Worm (Caenorhabditis elegans) whole organism, L4 larva: ENCODE data around the gene C14B9.10.
A peak's percentile ranks its signal among the peaks of the same experiment; 100 is the strongest.

Experiments
- D1046.2 ChIP-seq: fragments of 200-800 bp; sonication (Bioruptor generic); IDR thresholded peaks from 2 replicates; pipeline ENCODE4 v1.3.6; 2022; ENCODE audit warnings: missing genetic modification characterization, missing compliant biosample characterization
- F26F4.8 ChIP-seq: fragments of 200-800 bp; sonication (Bioruptor generic); conservative IDR thresholded peaks from 2 replicates; pipeline ENCODE4 v1.3.6; 2022; ENCODE audit warnings: missing genetic modification characterization, missing compliant biosample characterization
- T26A8.4 ChIP-seq: fragments of 200-800 bp; sonication (Bioruptor generic); IDR thresholded peaks from 2 replicates; pipeline ENCODE4 v1.3.6; 2022; ENCODE audit warnings: missing genetic modification characterization, missing compliant biosample characterization
- Y48G9A.11 ChIP-seq: fragments of 200-800 bp; sonication (Bioruptor generic); IDR thresholded peaks from 2 replicates; pipeline ENCODE4 v1.3.6; 2022; ENCODE audit warnings: missing genetic modification reagents, missing genetic modification characterization, missing compliant biosample characterization
- ZK337.2 ChIP-seq: fragments of 200-800 bp; sonication (Bioruptor generic); IDR thresholded peaks from 2 replicates; pipeline ENCODE4 v1.3.6; 2022; ENCODE audit warnings: missing genetic modification reagents, missing genetic modification characterization, missing compliant biosample characterization
- aha-1 ChIP-seq: fragments of 150-350 bp; peaks from one replicate; lab custom pipeline; 2014; ENCODE audit warnings: missing biosample characterization, missing genetic modification characterization
- arid-1 ChIP-seq: fragments of 200-800 bp; sonication (Bioruptor generic); conservative IDR thresholded peaks from 2 replicates; pipeline ENCODE4 v1.3.6; 2022; ENCODE audit warnings: missing genetic modification reagents, missing genetic modification characterization, missing compliant biosample characterization
- ceh-20 ChIP-seq: fragments of 200-800 bp; sonication (Bioruptor generic); IDR thresholded peaks from 2 replicates; pipeline ENCODE4 v1.3.6; 2022; ENCODE audit warnings: missing genetic modification reagents, missing genetic modification characterization, missing compliant biosample characterization
- ceh-32 ChIP-seq: sonication (generic microtip); optimal IDR thresholded peaks from 2 replicates; lab custom pipeline; 2016; ENCODE audit warnings: mild to moderate bottlenecking, missing genetic modification characterization, missing compliant biosample characterization; ENCODE audit not compliant: poor library complexity
- ceh-62 ChIP-seq: sonication (generic microtip); optimal IDR thresholded peaks from 2 replicates; lab custom pipeline; 2017; ENCODE audit warnings: missing biosample characterization, missing genetic modification characterization
- daf-12 ChIP-seq: fragments of 150-350 bp; optimal IDR thresholded peaks from 2 replicates; lab custom pipeline; 2014; ENCODE audit warnings: missing biosample characterization, missing genetic modification reagents, missing genetic modification characterization
- daf-16 ChIP-seq, 3 experiments: sonication (generic microtip); optimal IDR thresholded peaks; 2 replicates each; lab custom pipeline; 2016 to 2017; ENCODE audit warnings: missing genetic modification characterization in 3 of 3, missing genetic modification reagents in 3 of 3, mild to moderate bottlenecking in 2 of 3, missing compliant biosample characterization in 2 of 3, missing biosample characterization in 1 of 3, moderate library complexity in 1 of 3
- daf-19 ChIP-seq: fragments of 200-800 bp; sonication (Bioruptor generic); conservative IDR thresholded peaks from 2 replicates; pipeline ENCODE4 v1.3.6; 2022; ENCODE audit warnings: missing genetic modification characterization, missing compliant biosample characterization
- daf-8 ChIP-seq: fragments of 200-800 bp; sonication (Bioruptor generic); IDR thresholded peaks from 2 replicates; pipeline ENCODE4 v1.3.6; 2022; ENCODE audit warnings: missing genetic modification characterization, missing compliant biosample characterization
- dmd-9 ChIP-seq: fragments of 200-800 bp; sonication (Bioruptor generic); IDR thresholded peaks from 2 replicates; pipeline ENCODE4 v1.3.6; 2022; ENCODE audit warnings: missing genetic modification reagents, missing genetic modification characterization, missing compliant biosample characterization
- dpl-1 ChIP-seq: fragments of 150-350 bp; optimal IDR thresholded peaks from 2 replicates; lab custom pipeline; 2014; ENCODE audit warnings: missing biosample characterization, missing genetic modification reagents, missing genetic modification characterization
- dve-1 ChIP-seq: sonication (generic microtip); optimal IDR thresholded peaks from 2 replicates; lab custom pipeline; 2017; ENCODE audit warnings: antibody characterized with exemption, mild to moderate bottlenecking, missing genetic modification characterization, missing compliant biosample characterization; ENCODE audit not compliant: insufficient read depth
- egl-27 ChIP-seq: sonication (generic microtip); optimal IDR thresholded peaks from 3 replicates; lab custom pipeline; 2017; ENCODE audit warnings: missing biosample characterization, missing genetic modification reagents, missing genetic modification characterization
- fkh-10 ChIP-seq: fragments of 150-350 bp; optimal IDR thresholded peaks from 2 replicates; lab custom pipeline; 2014; ENCODE audit warnings: missing biosample characterization, missing genetic modification reagents, missing genetic modification characterization
- gei-8 ChIP-seq: fragments of 200-800 bp; sonication (Bioruptor generic); optimal IDR thresholded peaks from 2 replicates; lab custom pipeline; 2018; ENCODE audit warnings: mild to moderate bottlenecking, missing genetic modification characterization, missing compliant biosample characterization
- hif-1 ChIP-seq, 2 experiments: sonication (generic microtip); optimal IDR thresholded peaks; 2 replicates each; lab custom pipeline; 2016 to 2017; ENCODE audit warnings: missing compliant biosample characterization in 2 of 2, missing genetic modification characterization in 2 of 2, missing genetic modification reagents in 2 of 2, missing genotype in 2 of 2, mild to moderate bottlenecking in 1 of 2
- hlh-11 ChIP-seq: fragments of 200-800 bp; sonication (Bioruptor generic); optimal IDR thresholded peaks from 2 replicates; lab custom pipeline; 2018; ENCODE audit warnings: mild to moderate bottlenecking, missing genetic modification characterization, missing compliant biosample characterization
- hmg-1.1 ChIP-seq: fragments of 200-800 bp; sonication (Bioruptor generic); IDR thresholded peaks from 2 replicates; pipeline ENCODE4 v1.3.6; 2022; ENCODE audit warnings: missing genetic modification reagents, missing genetic modification characterization, missing compliant biosample characterization
- lim-7 ChIP-seq: fragments of 200-800 bp; sonication (Bioruptor generic); IDR thresholded peaks from 2 replicates; pipeline ENCODE4 v1.3.6; 2022; ENCODE audit warnings: missing genetic modification characterization, missing compliant biosample characterization
- lin-15B ChIP-seq: fragments of 150-350 bp; sonication (generic microtip); optimal IDR thresholded peaks from 3 replicates; lab custom pipeline; 2014; ENCODE audit warnings: missing biosample characterization, missing genetic modification characterization
- lin-29 ChIP-seq: fragments of 200-800 bp; sonication (Bioruptor generic); IDR thresholded peaks from 2 replicates; pipeline ENCODE4 v1.3.6; 2022; ENCODE audit warnings: missing genetic modification reagents, missing genetic modification characterization, missing compliant biosample characterization
- lir-3 ChIP-seq: sonication (generic microtip); optimal IDR thresholded peaks from 2 replicates; lab custom pipeline; 2016; ENCODE audit warnings: mild to moderate bottlenecking, missing genetic modification characterization, missing compliant biosample characterization
- lsy-2 ChIP-seq, 2 experiments: fragments of 150-350 bp in 1 of 2; sonication (generic microtip) in 1 of 2; optimal IDR thresholded peaks; 2 replicates each; lab custom pipeline; 2014 to 2017; ENCODE audit warnings: missing biosample characterization in 2 of 2, missing genetic modification characterization in 2 of 2
- madf-5 ChIP-seq, 2 experiments: fragments of 200-800 bp; sonication (Bioruptor generic); IDR thresholded peaks; 2 replicates each; pipeline ENCODE4 v1.3.6; 2022; ENCODE audit warnings: missing compliant biosample characterization in 2 of 2, missing genetic modification characterization in 2 of 2
- madf-9 ChIP-seq: fragments of 200-800 bp; sonication (Bioruptor generic); conservative IDR thresholded peaks from 2 replicates; pipeline ENCODE4 v1.3.6; 2022; ENCODE audit warnings: missing genetic modification reagents, missing genetic modification characterization, missing compliant biosample characterization
- mxl-3 ChIP-seq: fragments of 200-800 bp; sonication (Bioruptor generic); optimal IDR thresholded peaks from 2 replicates; lab custom pipeline; 2018; ENCODE audit warnings: mild to moderate bottlenecking, missing genetic modification characterization, missing compliant biosample characterization
- nhr-11 ChIP-seq: fragments of 150-350 bp; optimal IDR thresholded peaks from 2 replicates; lab custom pipeline; 2014; ENCODE audit warnings: missing biosample characterization, missing genetic modification characterization
- nhr-111 ChIP-seq: fragments of 200-800 bp; sonication (Bioruptor generic); optimal IDR thresholded peaks from 2 replicates; lab custom pipeline; 2018; ENCODE audit warnings: mild to moderate bottlenecking, missing genetic modification characterization, missing compliant biosample characterization
- nhr-28 ChIP-seq: fragments of 150-350 bp; optimal IDR thresholded peaks from 2 replicates; lab custom pipeline; 2014; ENCODE audit warnings: missing biosample characterization, missing genetic modification characterization
- nhr-48 ChIP-seq: sonication (generic microtip); optimal IDR thresholded peaks from 2 replicates; lab custom pipeline; 2016; ENCODE audit warnings: mild to moderate bottlenecking, missing genetic modification characterization, missing compliant biosample characterization
- pha-4 ChIP-seq, 2 experiments: fragments of 150-350 bp in 1 of 2; fragments of 200-800 bp in 1 of 2; sonication (Bioruptor generic) in 1 of 2; IDR thresholded peaks in 1 of 2; optimal IDR thresholded peaks in 1 of 2; 2 replicates each; pipeline versions ENCODE4 v1.3.6 to Lab custom; 2014 to 2022; ENCODE audit warnings: missing genetic modification characterization in 2 of 2, missing genetic modification reagents in 2 of 2, missing biosample characterization in 1 of 2, missing compliant biosample characterization in 1 of 2
- sdz-12 ChIP-seq: fragments of 200-800 bp; sonication (Bioruptor generic); optimal IDR thresholded peaks from 2 replicates; lab custom pipeline; 2018; ENCODE audit warnings: mild to moderate bottlenecking, missing genetic modification characterization, missing compliant biosample characterization
- set-16 ChIP-seq: fragments of 200-800 bp; sonication (Bioruptor generic); IDR thresholded peaks from 2 replicates; pipeline ENCODE4 v1.3.6; 2022; ENCODE audit warnings: missing genetic modification reagents, missing genetic modification characterization, missing compliant biosample characterization
- snpc-4 ChIP-seq: fragments of 150-350 bp; optimal IDR thresholded peaks from 2 replicates; lab custom pipeline; 2014; ENCODE audit warnings: missing biosample characterization, missing genetic modification characterization
- unc-62 ChIP-seq, 3 experiments: fragments of 150-350 bp in 1 of 3; sonication (generic microtip); optimal IDR thresholded peaks in 2 of 3; peaks in 1 of 3; 1 replicate in 1 of 3; 2 replicates in 2 of 3; lab custom pipeline; 2014 to 2017; ENCODE audit warnings: missing biosample characterization in 3 of 3, missing genetic modification characterization in 3 of 3, missing genetic modification reagents in 3 of 3, missing genotype in 1 of 3

The C14B9.10 gene

ce11 chrIII:8115877-8116276 is 14.8 kb upstream of the C14B9.10 start:
- no peak for TF ChIP-seq arid-1 (GFP tag; lab: Robert Waterston, UW)
- 0 out of 2 replicates have a peak, but pooled peaks have one; percentile 36 for TF ChIP-seq lim-7 (GFP tag; lab: Robert Waterston, UW)
- TF ChIP-seq mxl-3 (GFP tag; lab: Kevin White, UChicago): no peak
- TF ChIP-seq dve-1 (tag; lab: Kevin White, UChicago): no peak
- TF ChIP-seq set-16: peak; percentile 59
- TF ChIP-seq madf-5 (GFP tag; IDR thresholded peaks at IDR 0.05; lab: Robert Waterston, UW): 0 out of 4 replicates have a peak, but pooled peaks of 1 of the 2 experiments have one; percentile 27

ce11 chrIII:8117155-8117554 is 13.5 kb upstream of the C14B9.10 start:
- no peak for TF ChIP-seq hmg-1.1
- TF ChIP-seq lir-3: no peak
- TF ChIP-seq set-16: peak; percentile 83

- TF ChIP-seq unc-62 (GFP tag; optimal IDR thresholded peaks at IDR 0.05 in 1 of 2; lab: Kevin White, UChicago): peak in 1 of 2 experiments; percentile 17
- no peak for TF ChIP-seq unc-62 (tag; optimal IDR thresholded peaks at IDR 0.05; lab: Kevin White, UChicago)
- TF ChIP-seq daf-19 (GFP tag; lab: Robert Waterston, UW): no peak
Observed at ce11 chrIII:8121132-8121531, 9.5 kb upstream of the C14B9.10 start, which contains the start of gene gei-8. Gene gei-8 (minus strand): TSS chrIII:8121232.

DNA sequence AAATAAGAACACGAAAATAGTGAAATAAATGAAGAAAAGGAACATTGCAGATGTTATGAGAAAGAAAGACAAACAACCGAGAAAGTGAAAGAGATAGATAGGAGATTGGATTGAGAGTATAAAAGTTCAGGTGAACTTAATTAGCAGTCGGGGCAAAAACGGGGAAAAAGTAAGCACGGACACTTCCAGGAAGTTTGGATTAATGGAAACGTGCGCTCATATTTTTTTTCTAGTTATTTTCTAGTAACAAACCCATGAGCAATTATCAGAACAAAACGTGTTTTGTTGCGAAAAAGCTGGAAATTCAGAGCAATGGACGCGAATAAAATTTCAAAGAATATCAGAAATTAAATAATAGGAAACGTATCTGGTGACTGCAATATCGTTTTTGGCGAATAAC is 8.7 kb upstream of the C14B9.10 start:
- TF ChIP-seq nhr-11 (tag; lab: Kevin White, UChicago): peak; percentile 6
- no peak for TF ChIP-seq dmd-9 (GFP tag; lab: Robert Waterston, UW)
- TF ChIP-seq F26F4.8 (GFP tag; lab: Robert Waterston, UW): no peak
- TF ChIP-seq lsy-2 (tag; optimal IDR thresholded peaks at IDR 0.05; lab: Kevin White, UChicago): peak in 1 of 2 experiments; percentile 36
- peak; percentile 51 for TF ChIP-seq aha-1

DNA sequence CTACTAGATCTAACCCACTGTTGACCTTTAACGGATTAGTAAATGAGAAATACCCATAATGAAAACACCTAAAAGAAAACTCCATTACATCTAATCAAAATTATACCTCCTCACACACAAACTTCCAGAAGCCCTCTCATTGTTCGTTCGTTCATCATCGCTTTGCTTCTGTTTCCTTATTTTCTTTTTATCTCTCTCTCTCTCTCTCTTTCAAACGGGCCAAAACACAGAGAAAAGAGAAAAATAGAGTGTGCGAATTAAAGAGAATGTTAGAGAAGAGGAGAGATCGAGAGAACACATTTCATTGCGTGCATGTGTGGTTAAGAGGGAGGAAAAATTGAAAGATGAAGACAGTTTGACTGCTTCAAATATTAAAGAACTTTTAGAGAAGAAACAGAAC is 6.3 kb upstream of the C14B9.10 start:
- no peak for TF ChIP-seq sdz-12 (GFP tag; lab: Kevin White, UChicago)
- TF ChIP-seq daf-16 (GFP tag; optimal IDR thresholded peaks at IDR 0.05; lab: Kevin White, UChicago): no peak
- peak; percentile 49 for TF ChIP-seq daf-16 (tag; optimal IDR thresholded peaks at IDR 0.05; lab: Kevin White, UChicago)
- no peak for TF ChIP-seq ceh-32 (tag; lab: Kevin White, UChicago)
- peak; percentile 86 for TF ChIP-seq aha-1
- no peak for TF ChIP-seq pha-4 (GFP tag; IDR thresholded peaks at IDR 0.05; lab: Robert Waterston, UW)
- no peak for TF ChIP-seq pha-4 (tag; optimal IDR thresholded peaks at IDR 0.05; lab: Kevin White, UChicago)
- TF ChIP-seq snpc-4 (tag; lab: Kevin White, UChicago): no peak
- TF ChIP-seq F26F4.8 (GFP tag; lab: Robert Waterston, UW): no peak
- TF ChIP-seq D1046.2 (GFP tag; lab: Robert Waterston, UW): no peak
- TF ChIP-seq daf-8: no peak
- no peak for TF ChIP-seq arid-1 (GFP tag; lab: Robert Waterston, UW)
- peak; percentile 76 for TF ChIP-seq hlh-11 (tag; lab: Kevin White, UChicago)
- peak; percentile 76 for TF ChIP-seq nhr-28 (tag; lab: Kevin White, UChicago)
- TF ChIP-seq lin-15B (tag; lab: Kevin White, UChicago): no peak
- TF ChIP-seq hif-1 (tag; optimal IDR thresholded peaks at IDR 0.05; lab: Kevin White, UChicago): peak in 1 of 2 experiments; percentile 9
- TF ChIP-seq egl-27 (tag; lab: Kevin White, UChicago): no peak
- no peak for TF ChIP-seq ZK337.2 (GFP tag; lab: Robert Waterston, UW)
- no peak for TF ChIP-seq dpl-1
- peak; percentile 15 for TF ChIP-seq nhr-48 (tag; lab: Kevin White, UChicago)
- peak; percentile 58 for TF ChIP-seq gei-8 (GFP tag; lab: Kevin White, UChicago)
- TF ChIP-seq nhr-11 (tag; lab: Kevin White, UChicago): peak; percentile 30
- no peak for TF ChIP-seq ceh-20 (GFP tag; lab: Robert Waterston, UW)
- TF ChIP-seq T26A8.4 (GFP tag; lab: Robert Waterston, UW): no peak
- no peak for TF ChIP-seq ceh-62 (tag; lab: Kevin White, UChicago)
- no peak for TF ChIP-seq dmd-9 (GFP tag; lab: Robert Waterston, UW)
- no peak for TF ChIP-seq Y48G9A.11 (GFP tag; lab: Robert Waterston, UW)
- no peak for TF ChIP-seq lin-29 (GFP tag; lab: Robert Waterston, UW)
- no peak for TF ChIP-seq lir-3
- TF ChIP-seq fkh-10 (GFP tag; lab: Kevin White, UChicago): peak; percentile 44
- TF ChIP-seq unc-62 (GFP tag; optimal IDR thresholded peaks at IDR 0.05 in 1 of 2; lab: Kevin White, UChicago): peak in 1 of 2 experiments; percentile 52
- TF ChIP-seq unc-62 (tag; optimal IDR thresholded peaks at IDR 0.05; lab: Kevin White, UChicago): no peak
- TF ChIP-seq nhr-111 (GFP tag; lab: Kevin White, UChicago): no peak
- TF ChIP-seq daf-12 (tag; lab: Kevin White, UChicago): no peak
- TF ChIP-seq madf-9 (GFP tag; lab: Robert Waterston, UW): no peak
